Worm (Caenorhabditis elegans) whole organism, L2 larva: Measurements from ENCODE around the gene Y54G2A.57.
A peak's percentile ranks its signal among the peaks of the same experiment; 100 is the strongest.

Source experiments
- C34F6.9 ChIP-seq: fragments of 150-350 bp; optimal IDR thresholded peaks from 2 replicates; lab custom pipeline; 2014; ENCODE audit warnings: missing biosample characterization, missing genetic modification characterization
- R02D3.7 ChIP-seq: fragments of 150-350 bp; optimal IDR thresholded peaks from 2 replicates; lab custom pipeline; 2014; ENCODE audit warnings: missing biosample characterization, missing genetic modification characterization
- ZK546.5 ChIP-seq: sonication (generic microtip); optimal IDR thresholded peaks from 2 replicates; lab custom pipeline; 2017; ENCODE audit warnings: missing biosample characterization, missing genetic modification characterization
- ama-1 ChIP-seq: fragments of 150-350 bp; optimal IDR thresholded peaks from 2 replicates; lab custom pipeline; 2018; ENCODE audit warnings: inconsistent platforms
- blmp-1 ChIP-seq: sonication (generic microtip); optimal IDR thresholded peaks from 2 replicates; lab custom pipeline; 2017; ENCODE audit warnings: missing genetic modification characterization, mild to moderate bottlenecking, missing compliant biosample characterization, antibody characterized with exemption, moderate library complexity; ENCODE audit not compliant: insufficient read depth
- ceh-16 ChIP-seq: fragments of 150-350 bp; optimal IDR thresholded peaks from 2 replicates; lab custom pipeline; 2014; ENCODE audit warnings: missing biosample characterization, missing genetic modification characterization
- ceh-82 ChIP-seq: fragments of 150-350 bp; optimal IDR thresholded peaks from 2 replicates; lab custom pipeline; 2014; ENCODE audit warnings: missing biosample characterization, missing genetic modification characterization
- crh-2 ChIP-seq: sonication (generic microtip); optimal IDR thresholded peaks from 2 replicates; lab custom pipeline; 2017; ENCODE audit warnings: missing biosample characterization, missing genetic modification characterization
- dmd-4 ChIP-seq: sonication (generic microtip); optimal IDR thresholded peaks from 2 replicates; lab custom pipeline; 2017; ENCODE audit warnings: missing biosample characterization, missing genetic modification characterization
- elt-1 ChIP-seq: fragments of 150-350 bp; optimal IDR thresholded peaks from 2 replicates; lab custom pipeline; 2014; ENCODE audit warnings: missing biosample characterization, missing genetic modification characterization
- elt-3 ChIP-seq: sonication (generic microtip); optimal IDR thresholded peaks from 2 replicates; lab custom pipeline; 2017; ENCODE audit warnings: missing biosample characterization, missing genetic modification characterization
- fos-1 ChIP-seq: fragments of 150-350 bp; optimal IDR thresholded peaks from 2 replicates; lab custom pipeline; 2014; ENCODE audit warnings: missing biosample characterization, missing genetic modification characterization
- gmeb-1 ChIP-seq: fragments of 150-350 bp; optimal IDR thresholded peaks from 2 replicates; lab custom pipeline; 2014; ENCODE audit warnings: missing biosample characterization, missing genetic modification characterization
- lin-11 ChIP-seq: fragments of 150-350 bp; sonication (generic microtip); optimal IDR thresholded peaks from 2 replicates; lab custom pipeline; 2014; ENCODE audit warnings: missing biosample characterization, missing genetic modification characterization, inconsistent platforms, mixed read lengths
- lin-39 ChIP-seq: fragments of 150-350 bp; optimal IDR thresholded peaks from 2 replicates; lab custom pipeline; 2014; ENCODE audit warnings: missing biosample characterization, missing genetic modification reagents, missing genetic modification characterization
- lsy-2 ChIP-seq, 2 experiments: fragments of 150-350 bp in 1 of 2; sonication (generic microtip) in 1 of 2; optimal IDR thresholded peaks; 2 replicates each; lab custom pipeline; 2014 to 2017; ENCODE audit warnings: missing biosample characterization in 2 of 2, missing genetic modification characterization in 2 of 2
- mab-5 ChIP-seq: fragments of 150-350 bp; optimal IDR thresholded peaks from 2 replicates; lab custom pipeline; 2014; ENCODE audit warnings: missing biosample characterization, missing genetic modification characterization
- mbf-1 ChIP-seq: sonication (generic microtip); optimal IDR thresholded peaks from 2 replicates; lab custom pipeline; 2017; ENCODE audit warnings: missing biosample characterization, missing genetic modification characterization
- mdl-1 ChIP-seq, 2 experiments: fragments of 150-350 bp in 1 of 2; sonication (generic microtip) in 1 of 2; optimal IDR thresholded peaks; 2 replicates each; lab custom pipeline; 2017; ENCODE audit warnings: missing biosample characterization in 2 of 2, missing genetic modification characterization in 2 of 2
- nhr-11 ChIP-seq: fragments of 150-350 bp; optimal IDR thresholded peaks from 2 replicates; lab custom pipeline; 2014; ENCODE audit warnings: missing biosample characterization, missing genetic modification characterization
- nhr-12 ChIP-seq: fragments of 150-350 bp; optimal IDR thresholded peaks from 2 replicates; lab custom pipeline; 2014; ENCODE audit warnings: missing biosample characterization, missing genetic modification characterization
- nhr-129 ChIP-seq: fragments of 150-350 bp; optimal IDR thresholded peaks from 2 replicates; lab custom pipeline; 2014; ENCODE audit warnings: missing biosample characterization, missing genetic modification characterization
- nhr-23 ChIP-seq: fragments of 150-350 bp; optimal IDR thresholded peaks from 2 replicates; lab custom pipeline; 2014; ENCODE audit warnings: missing biosample characterization, missing genetic modification reagents, missing genetic modification characterization
- nhr-237 ChIP-seq: fragments of 150-350 bp; optimal IDR thresholded peaks from 2 replicates; lab custom pipeline; 2014; ENCODE audit warnings: missing biosample characterization, missing genetic modification characterization
- nhr-25 ChIP-seq: fragments of 150-350 bp; sonication (generic microtip); optimal IDR thresholded peaks from 3 replicates; lab custom pipeline; 2014; ENCODE audit warnings: missing biosample characterization, missing genetic modification characterization
- nhr-6 ChIP-seq: fragments of 150-350 bp; optimal IDR thresholded peaks from 2 replicates; lab custom pipeline; 2014; ENCODE audit warnings: missing biosample characterization, missing genetic modification characterization
- nhr-77 ChIP-seq: fragments of 150-350 bp; optimal IDR thresholded peaks from 2 replicates; lab custom pipeline; 2014; ENCODE audit warnings: missing biosample characterization, missing genetic modification characterization
- sem-4 ChIP-seq: fragments of 150-350 bp; optimal IDR thresholded peaks from 2 replicates; lab custom pipeline; 2014; ENCODE audit warnings: missing biosample characterization, missing genetic modification reagents, missing genetic modification characterization
- skn-1 ChIP-seq: sonication (generic microtip); optimal IDR thresholded peaks from 2 replicates; lab custom pipeline; 2017; ENCODE audit warnings: missing biosample characterization, missing genetic modification characterization
- sma-3 ChIP-seq: sonication (generic microtip); optimal IDR thresholded peaks from 2 replicates; lab custom pipeline; 2016; ENCODE audit warnings: missing genetic modification reagents, missing genetic modification characterization, missing compliant biosample characterization
- sma-9 ChIP-seq, 2 experiments: fragments of 150-350 bp in 1 of 2; sonication (generic microtip) in 1 of 2; optimal IDR thresholded peaks; 2 replicates each; lab custom pipeline; 2014 to 2016; ENCODE audit warnings: missing genetic modification characterization in 2 of 2, mild to moderate bottlenecking in 1 of 2, missing biosample characterization in 1 of 2, missing compliant biosample characterization in 1 of 2, missing genetic modification reagents in 1 of 2, moderate library complexity in 1 of 2
- snpc-4 ChIP-seq: fragments of 150-350 bp; optimal IDR thresholded peaks from 2 replicates; lab custom pipeline; 2014; ENCODE audit warnings: missing biosample characterization, missing genetic modification characterization
- unc-55 ChIP-seq: fragments of 150-350 bp; sonication (generic microtip); optimal IDR thresholded peaks from 3 replicates; lab custom pipeline; 2014; ENCODE audit warnings: missing biosample characterization, missing genetic modification reagents, missing genetic modification characterization
- unc-62 ChIP-seq: fragments of 150-350 bp; optimal IDR thresholded peaks from 2 replicates; lab custom pipeline; 2014; ENCODE audit warnings: missing biosample characterization, missing genetic modification reagents, missing genetic modification characterization
- zag-1 ChIP-seq: fragments of 150-350 bp; optimal IDR thresholded peaks from 2 replicates; lab custom pipeline; 2014; ENCODE audit warnings: missing biosample characterization, missing genetic modification characterization
- ztf-1 ChIP-seq: fragments of 200-800 bp; sonication (Bioruptor generic); conservative IDR thresholded peaks from 2 replicates; pipeline ENCODE4 v1.3.6; 2022; ENCODE audit warnings: missing genetic modification characterization, missing compliant biosample characterization
- ztf-4 ChIP-seq: fragments of 150-350 bp; optimal IDR thresholded peaks from 2 replicates; lab custom pipeline; 2014; ENCODE audit warnings: missing biosample characterization, missing genetic modification characterization

Gene Y54G2A.57

DNA sequence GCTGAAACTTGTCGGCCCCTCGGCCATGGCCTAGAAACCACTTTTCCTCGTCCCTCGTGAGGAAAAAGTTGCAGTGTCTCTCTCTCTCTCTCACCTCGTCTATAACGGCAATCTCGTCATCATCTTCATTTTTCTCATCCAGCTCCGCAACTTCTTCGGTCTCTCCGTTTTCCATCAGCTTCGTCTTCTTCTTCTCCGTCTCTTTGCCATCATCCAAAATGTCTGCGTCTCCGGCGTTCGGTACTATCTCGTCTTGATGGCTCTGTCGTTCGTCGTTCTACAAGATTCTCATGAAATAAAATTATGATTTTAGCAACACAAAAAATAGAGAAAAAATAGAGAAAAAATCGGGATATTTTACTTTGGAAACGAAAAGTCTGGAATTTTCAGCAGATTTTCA lies 31.8 kb downstream of the Y54G2A.57 start:
- TF ChIP-seq lin-39 (tag; lab: Kevin White, UChicago) = no peak
- TF ChIP-seq ztf-1 = no peak
- peak; percentile 38 for TF ChIP-seq C34F6.9 (tag; lab: Kevin White, UChicago)
- no peak for TF ChIP-seq nhr-129
- TF ChIP-seq nhr-77 = no peak
- peak in 1 of 2 experiments; percentile 2 for TF ChIP-seq lsy-2 (tag; optimal IDR thresholded peaks at IDR 0.05; lab: Kevin White, UChicago)
- no peak for TF ChIP-seq lin-11
- peak; percentile 56 for TF ChIP-seq unc-55 (GFP tag; lab: Kevin White, UChicago)
- TF ChIP-seq fos-1 = no peak
- no peak for TF ChIP-seq ceh-82 (tag; lab: Kevin White, UChicago)
- no peak for TF ChIP-seq zag-1 (tag; lab: Kevin White, UChicago)
- TF ChIP-seq mab-5 (tag; lab: Kevin White, UChicago) = no peak
- no peak for TF ChIP-seq sma-9 (GFP tag; optimal IDR thresholded peaks at IDR 0.05; lab: Kevin White, UChicago)
- TF ChIP-seq sma-9 (tag; optimal IDR thresholded peaks at IDR 0.05; lab: Kevin White, UChicago) = no peak
- no peak for TF ChIP-seq nhr-237 (tag; lab: Kevin White, UChicago)

DNA sequence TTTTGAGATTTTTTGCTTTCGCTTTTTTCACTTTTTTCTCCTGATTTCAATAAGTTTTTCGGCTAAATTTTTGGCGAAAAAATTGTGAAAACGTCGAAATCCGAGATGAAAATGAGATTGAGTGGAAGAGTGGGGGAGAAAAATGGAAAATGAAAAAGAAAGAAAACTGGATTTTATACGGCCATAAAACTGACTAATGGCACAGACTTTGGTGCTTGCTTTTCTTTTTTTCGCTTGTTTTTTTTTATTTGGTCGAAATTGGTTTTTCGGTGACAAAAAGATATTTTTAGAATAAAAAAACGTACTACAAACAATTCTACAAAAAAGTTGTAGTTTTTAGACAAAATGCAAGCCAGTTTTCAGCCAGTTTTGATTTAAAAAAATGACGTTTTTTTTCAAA lies 33.1 kb downstream of the Y54G2A.57 start:
- TF ChIP-seq nhr-23 (tag; lab: Kevin White, UChicago) (no peak), unc-55 (GFP tag; lab: Kevin White, UChicago) (peak; percentile 56)

ce11 chrIV:3008828-3009227 lies 39.1 kb downstream of the Y54G2A.57 start, which contains the start of gene Y54G2A.73:
Y54G2A.73 (minus strand) TSS chrIV:3008892.
- TF ChIP-seq nhr-23 (tag; lab: Kevin White, UChicago) (no peak), lin-11 (no peak), elt-1 (tag; lab: Kevin White, UChicago) (no peak), nhr-77 (no peak), skn-1 (no peak), ztf-1 (no peak), nhr-11 (tag; lab: Kevin White, UChicago) (no peak), nhr-6 (no peak), sma-9 (GFP tag; optimal IDR thresholded peaks at IDR 0.05; lab: Kevin White, UChicago) (no peak), sma-9 (tag; optimal IDR thresholded peaks at IDR 0.05; lab: Kevin White, UChicago) (no peak), mdl-1 (tag; optimal IDR thresholded peaks at IDR 0.05; lab: Kevin White, UChicago) (no peak), mab-5 (tag; lab: Kevin White, UChicago) (no peak), dmd-4 (no peak), gmeb-1 (tag; lab: Kevin White, UChicago) (no peak), ceh-82 (tag; lab: Kevin White, UChicago) (no peak), blmp-1 (tag; lab: Kevin White, UChicago) (no peak), unc-55 (GFP tag; lab: Kevin White, UChicago) (no peak), R02D3.7 (no peak), nhr-25 (tag; lab: Kevin White, UChicago) (no peak), snpc-4 (no peak)

DNA sequence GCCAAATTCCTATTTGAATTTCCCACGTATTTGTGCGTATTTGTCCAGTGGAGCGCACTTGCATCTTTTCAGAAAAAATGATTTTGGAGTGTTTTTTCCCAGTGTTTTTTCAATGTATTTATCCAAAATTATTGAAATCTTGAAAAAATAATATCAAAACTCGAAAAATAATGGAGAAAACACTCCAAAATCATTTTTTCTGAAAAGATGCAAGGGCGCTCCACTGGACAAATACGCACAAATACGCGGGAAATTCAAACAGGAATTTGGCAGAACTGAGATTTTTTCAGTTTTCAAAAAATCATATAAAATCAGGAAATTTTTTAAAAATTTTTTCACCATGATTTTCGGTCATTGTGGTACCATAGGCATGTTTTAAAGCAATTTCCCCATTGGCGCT lies 41.9 kb downstream of the Y54G2A.57 start:
- TF ChIP-seq gmeb-1 (tag; lab: Kevin White, UChicago) (peak; percentile 9), ztf-4 (tag; lab: Kevin White, UChicago) (no peak)

ce11 chrIV:3012374-3013142 lies 42.8 kb downstream of the Y54G2A.57 start, which contains the start of the genes Y54G2A.28 and vrp-1:
Y54G2A.28 (minus strand) TSS chrIV:3012421.
vrp-1 (plus strand) TSS chrIV:3012587.
- peak; percentile 54 for TF ChIP-seq crh-2 (tag; lab: Kevin White, UChicago)
- TF ChIP-seq mbf-1 (tag; lab: Kevin White, UChicago) = no peak
- TF ChIP-seq lin-11 = no peak
- TF ChIP-seq fos-1 = peak; percentile 79
- TF ChIP-seq, all 48 proteins: peak for 2

DNA sequence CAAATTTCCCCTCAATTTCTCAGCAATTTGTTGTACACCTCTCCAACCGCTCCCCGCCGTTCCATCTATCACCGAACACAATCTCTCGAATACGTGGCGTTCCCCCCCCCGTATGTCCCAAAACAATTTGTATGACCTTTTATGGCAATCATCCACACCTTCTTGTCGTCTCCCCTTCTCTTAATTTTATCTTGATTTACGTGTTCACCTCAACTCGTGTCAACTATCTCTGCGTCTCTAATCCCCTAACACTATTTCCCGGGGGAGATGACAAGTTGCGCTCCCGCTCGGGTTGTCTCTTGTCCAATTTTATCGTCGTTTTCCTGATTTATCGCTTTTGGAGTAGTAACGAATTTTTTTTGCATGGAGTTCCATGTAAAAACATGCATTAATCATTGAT lies 44.9 kb downstream of the Y54G2A.57 start:
- TF ChIP-seq snpc-4 (no peak), unc-62 (GFP tag; lab: Kevin White, UChicago) (peak; percentile 50), nhr-237 (tag; lab: Kevin White, UChicago) (no peak), ZK546.5 (tag; lab: Kevin White, UChicago) (no peak), sma-3 (GFP tag; lab: Kevin White, UChicago) (no peak), mab-5 (tag; lab: Kevin White, UChicago) (peak; percentile 6), ztf-4 (tag; lab: Kevin White, UChicago) (no peak), sma-9 (GFP tag; optimal IDR thresholded peaks at IDR 0.05; lab: Kevin White, UChicago) (no peak), sma-9 (tag; optimal IDR thresholded peaks at IDR 0.05; lab: Kevin White, UChicago) (no peak), ama-1 (lab: Kevin White, UChicago) (no peak), sem-4 (tag; lab: Kevin White, UChicago) (no peak), skn-1 (no peak), ceh-16 (tag; lab: Kevin White, UChicago) (peak; percentile 96), nhr-77 (no peak), elt-1 (tag; lab: Kevin White, UChicago) (peak; percentile 34), zag-1 (tag; lab: Kevin White, UChicago) (no peak), crh-2 (tag; lab: Kevin White, UChicago) (peak; percentile 28), elt-3 (tag; lab: Kevin White, UChicago) (no peak), nhr-25 (tag; lab: Kevin White, UChicago) (peak; percentile 53), nhr-12 (tag; lab: Kevin White, UChicago) (no peak)
- TF ChIP-seq, all 48 proteins: peak for 6
